Fruit fly (Drosophila melanogaster) whole organism, embryonic: ENCODE data around the gene Nulp1.

Experiments used
- BtbVII ChIP-seq: fragments of 200-800 bp; sonication (Bioruptor generic); optimal IDR thresholded peaks from 3 replicates; lab custom pipeline; 2017; ENCODE audit warnings: missing biosample characterization, mild to moderate bottlenecking, missing genetic modification characterization
- CG11695 ChIP-seq: fragments of 200-800 bp; sonication (Bioruptor generic); IDR thresholded peaks from 3 replicates; pipeline ENCODE4 v1.3.6; 2022; ENCODE audit warnings: missing biosample characterization, missing genetic modification characterization
- CG1647 ChIP-seq: fragments of 200-800 bp; sonication (Bioruptor generic); optimal IDR thresholded peaks from 3 replicates; lab custom pipeline; 2016; ENCODE audit warnings: missing biosample characterization, missing genetic modification characterization
- CG5180 ChIP-seq: fragments of 200-800 bp; sonication (Bioruptor generic); optimal IDR thresholded peaks from 3 replicates; lab custom pipeline; 2017; ENCODE audit warnings: missing biosample characterization, missing genetic modification characterization, mild to moderate bottlenecking, moderate library complexity, missing genetic modification reagents
- Hr78 ChIP-seq, 2 experiments: fragments of 200-800 bp in 1 of 2; fragments of >200 bp in 1 of 2; sonication (Bioruptor generic) in 1 of 2; optimal IDR thresholded peaks; 2 replicates each; lab custom pipeline; 2017 to 2019; ENCODE audit warnings: missing biosample characterization in 2 of 2, missing genetic modification characterization in 2 of 2, mild to moderate bottlenecking in 1 of 2, moderate library complexity in 1 of 2
- Lpt ChIP-seq: fragments of >200 bp; optimal IDR thresholded peaks from 2 replicates; lab custom pipeline; 2018; ENCODE audit warnings: missing biosample characterization, missing genetic modification characterization
- NC2β ChIP-seq: fragments of 200-800 bp; sonication (Bioruptor generic); optimal IDR thresholded peaks from 2 replicates; lab custom pipeline; 2016; ENCODE audit warnings: missing biosample characterization, missing genetic modification characterization
- PHDP ChIP-seq: fragments of 200-800 bp; sonication (Bioruptor generic); optimal IDR thresholded peaks from 3 replicates; lab custom pipeline; 2018; ENCODE audit warnings: missing biosample characterization, mild to moderate bottlenecking, missing genetic modification characterization, moderate library complexity
- chm ChIP-seq: fragments of 200-800 bp; sonication (Bioruptor generic); IDR thresholded peaks from 2 replicates; pipeline ENCODE4 v1.3.6; 2022; ENCODE audit warnings: missing biosample characterization, missing genetic modification characterization
- emc ChIP-seq: fragments of 200-800 bp; sonication (Bioruptor generic); optimal IDR thresholded peaks from 2 replicates; lab custom pipeline; 2016; ENCODE audit warnings: missing biosample characterization, missing genetic modification characterization
- grau ChIP-seq: fragments of 200-800 bp; optimal IDR thresholded peaks from 3 replicates; lab custom pipeline; 2019; ENCODE audit warnings: missing biosample characterization, mild to moderate bottlenecking, missing genetic modification characterization, moderate library complexity
- sc ChIP-seq, 3 experiments: fragments of >200 bp in 2 of 3; fragments of 200-800 bp in 1 of 3; sonication (Bioruptor generic) in 1 of 3; optimal IDR thresholded peaks; 2 replicates in 2 of 3; 3 replicates in 1 of 3; lab custom pipeline; 2017; ENCODE audit warnings: mild to moderate bottlenecking in 1 of 3, missing biosample characterization in 1 of 3, missing genetic modification characterization in 1 of 3, missing genetic modification reagents in 1 of 3
- sna ChIP-seq: fragments of 200-800 bp; sonication (Bioruptor generic); IDR thresholded peaks from 2 replicates; pipeline ENCODE4 v1.3.6; 2022; ENCODE audit warnings: missing biosample characterization, missing genetic modification characterization; ENCODE audit not compliant: partially characterized antibody
- ttk ChIP-seq: fragments of 200-800 bp; sonication (Bioruptor generic); IDR thresholded peaks from 2 replicates; pipeline ENCODE4 v2.1.2; 2022; ENCODE audit warnings: missing biosample characterization, missing genetic modification characterization

DNA sequence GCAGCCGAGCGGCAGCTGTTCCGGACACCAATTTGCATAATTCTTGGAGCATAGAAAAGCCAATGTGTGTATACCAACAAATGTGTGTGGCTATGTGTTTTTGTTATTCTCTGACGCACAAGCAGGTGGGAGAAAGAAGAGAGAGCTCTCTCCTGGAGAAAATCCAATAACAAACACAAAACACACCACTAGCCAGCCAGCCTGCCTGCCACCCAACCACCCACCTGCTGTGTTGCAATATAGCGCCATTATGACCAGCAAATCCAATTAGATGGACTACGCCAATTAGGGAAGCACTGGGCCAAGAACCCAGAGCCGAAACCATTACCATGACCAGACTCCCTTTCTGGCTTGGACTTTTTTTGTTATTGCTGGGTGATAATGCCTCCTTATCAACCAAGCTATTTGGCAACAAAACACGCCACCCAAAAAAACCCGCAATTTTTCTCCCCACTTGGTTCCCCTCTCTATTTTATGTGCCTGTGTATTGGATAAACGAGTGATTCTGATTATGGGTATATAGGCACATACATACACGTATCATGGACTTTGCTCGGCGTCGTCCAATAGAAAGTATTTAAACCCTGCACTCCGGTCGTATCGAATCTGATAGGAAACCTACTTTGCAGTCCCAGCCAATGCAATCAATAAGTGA lies 18.4 kb downstream of the Nulp1 start:
- no peak for TF ChIP-seq chm (GFP tag; lab: Robert Waterston, UW)
- no peak for TF ChIP-seq CG11695 (GFP tag; lab: Robert Waterston, UW)
- no peak for TF ChIP-seq emc
- no peak for TF ChIP-seq Lpt (GFP tag; lab: Kevin White, UChicago)
- TF ChIP-seq NC2β (GFP tag; lab: Kevin White, UChicago): no peak
- TF ChIP-seq PHDP (tag; lab: Kevin White, UChicago): no peak
- TF ChIP-seq CG1647 (GFP tag; lab: Kevin White, UChicago): no peak
- TF ChIP-seq Hr78 (GFP tag; optimal IDR thresholded peaks at IDR 0.05; lab: Kevin White, UChicago): no peak
- no peak for TF ChIP-seq grau (tag; lab: Kevin White, UChicago)
- TF ChIP-seq BtbVII (GFP tag; lab: Kevin White, UChicago): no peak
- no peak for TF ChIP-seq CG5180 (GFP tag; lab: Kevin White, UChicago)
- no peak for TF ChIP-seq sna (GFP tag; lab: Robert Waterston, UW)
- no peak for TF ChIP-seq sc (optimal IDR thresholded peaks at IDR 0.05; lab: Kevin White, UChicago)
- TF ChIP-seq sc (GFP tag; optimal IDR thresholded peaks at IDR 0.05; lab: Kevin White, UChicago): no peak
- TF ChIP-seq ttk (GFP tag; lab: Robert Waterston, UW): no peak
